Fruit fly (Drosophila melanogaster) whole organism, embryonic: ENCODE data around the gene Klp61F.

Experiments used
- Adf1 ChIP-seq: fragments of 200-800 bp; sonication (Bioruptor generic); IDR thresholded peaks from 2 replicates; pipeline ENCODE4 v1.3.6; 2022; ENCODE audit warnings: missing biosample characterization, missing genetic modification characterization
- C15 ChIP-seq: fragments of 200-800 bp; sonication (Bioruptor generic); IDR thresholded peaks from 3 replicates; pipeline ENCODE4 v1.3.6; 2022; ENCODE audit warnings: missing biosample characterization, missing genetic modification characterization
- CG10565 ChIP-seq: fragments of 200-800 bp; sonication (Bioruptor generic); optimal IDR thresholded peaks from 3 replicates; lab custom pipeline; 2016; ENCODE audit warnings: missing biosample characterization, mild to moderate bottlenecking, missing genetic modification characterization
- CG1233 ChIP-seq: fragments of 200-800 bp; sonication (Bioruptor generic); optimal IDR thresholded peaks from 4 replicates; lab custom pipeline; 2018; ENCODE audit warnings: missing biosample characterization, mild to moderate bottlenecking, missing genetic modification characterization
- CG13424 ChIP-seq: fragments of 200-800 bp; sonication (Bioruptor generic); optimal IDR thresholded peaks from 2 replicates; lab custom pipeline; 2019; ENCODE audit warnings: missing biosample characterization, mild to moderate bottlenecking, missing genetic modification characterization, moderate library complexity
- CG13624 ChIP-seq: fragments of 200-800 bp; sonication (Bioruptor generic); optimal IDR thresholded peaks from 2 replicates; lab custom pipeline; 2016; ENCODE audit warnings: missing biosample characterization, missing genetic modification characterization
- CG14050 ChIP-seq: fragments of 200-800 bp; sonication (Bioruptor generic); IDR thresholded peaks from 3 replicates; pipeline ENCODE4 v1.3.6; 2022; ENCODE audit warnings: missing biosample characterization, missing genetic modification characterization
- CG14441 ChIP-seq: fragments of 200-800 bp; sonication (Bioruptor generic); IDR thresholded peaks from 2 replicates; pipeline ENCODE4 v1.3.6; 2022; ENCODE audit warnings: missing biosample characterization, missing genetic modification characterization
- CG17912 ChIP-seq: fragments of 200-800 bp; sonication (Bioruptor generic); optimal IDR thresholded peaks from 2 replicates; lab custom pipeline; 2018; ENCODE audit warnings: missing biosample characterization, mild to moderate bottlenecking, missing genetic modification characterization
- CG18599 ChIP-seq: fragments of 200-800 bp; sonication (Bioruptor generic); optimal IDR thresholded peaks from 3 replicates; lab custom pipeline; 2017; ENCODE audit warnings: missing biosample characterization, missing genetic modification characterization, mild to moderate bottlenecking, moderate library complexity, missing genetic modification reagents
- CG18619 ChIP-seq: fragments of 200-800 bp; sonication (Bioruptor generic); optimal IDR thresholded peaks from 3 replicates; lab custom pipeline; 2017; ENCODE audit warnings: missing biosample characterization, mild to moderate bottlenecking, missing genetic modification characterization
- CG2129 ChIP-seq: fragments of 200-800 bp; sonication (Bioruptor generic); IDR thresholded peaks from 2 replicates; pipeline ENCODE4 v1.3.6; 2022; ENCODE audit warnings: missing biosample characterization, missing genetic modification characterization; ENCODE audit not compliant: partially characterized antibody
- CG31365 ChIP-seq: fragments of 200-800 bp; sonication (Bioruptor generic); optimal IDR thresholded peaks from 2 replicates; lab custom pipeline; 2018; ENCODE audit warnings: missing biosample characterization, mild to moderate bottlenecking, missing genetic modification characterization
- CG31441 ChIP-seq: fragments of 200-800 bp; sonication (Bioruptor generic); IDR thresholded peaks from 2 replicates; pipeline ENCODE4 v1.3.6; 2022; ENCODE audit warnings: missing biosample characterization, missing genetic modification characterization
- CG32767 ChIP-seq: fragments of 200-800 bp; sonication (Bioruptor generic); IDR thresholded peaks from 2 replicates; pipeline ENCODE4 v1.3.6; 2022; ENCODE audit warnings: missing biosample characterization, missing genetic modification characterization
- CG3281 ChIP-seq: fragments of 200-800 bp; sonication (Bioruptor generic); optimal IDR thresholded peaks from 3 replicates; lab custom pipeline; 2017; ENCODE audit warnings: missing biosample characterization, mild to moderate bottlenecking, missing genetic modification characterization
- CG6689 ChIP-seq: fragments of 200-800 bp; sonication (Bioruptor generic); IDR thresholded peaks from 2 replicates; pipeline ENCODE4 v1.3.6; 2022; ENCODE audit warnings: missing biosample characterization, missing genetic modification characterization
- CG6791 ChIP-seq: fragments of 200-800 bp; sonication (Bioruptor generic); IDR thresholded peaks from 3 replicates; pipeline ENCODE4 v1.3.6; 2022; ENCODE audit warnings: missing biosample characterization, missing genetic modification characterization; ENCODE audit not compliant: partially characterized antibody
- CG8478 ChIP-seq: fragments of >200 bp; optimal IDR thresholded peaks from 2 replicates; lab custom pipeline; 2018
- CG9437 ChIP-seq: fragments of 200-800 bp; sonication (Bioruptor generic); optimal IDR thresholded peaks from 2 replicates; lab custom pipeline; 2018; ENCODE audit warnings: missing biosample characterization, mild to moderate bottlenecking, missing genetic modification characterization
- CkIIα-i1 ChIP-seq: fragments of 200-800 bp; sonication (Bioruptor generic); IDR thresholded peaks from 2 replicates; pipeline ENCODE4 v1.3.6; 2022; ENCODE audit warnings: missing biosample characterization, missing genetic modification characterization
- CrebB ChIP-seq: fragments of 200-800 bp; sonication (Bioruptor generic); optimal IDR thresholded peaks from 3 replicates; lab custom pipeline; 2018; ENCODE audit warnings: missing biosample characterization, mild to moderate bottlenecking, missing genetic modification characterization
- Deaf1 ChIP-seq: fragments of 200-800 bp; optimal IDR thresholded peaks from 3 replicates; lab custom pipeline; 2019; ENCODE audit warnings: missing biosample characterization, mild to moderate bottlenecking, missing genetic modification characterization, moderate library complexity
- Doc3 ChIP-seq: fragments of 200-800 bp; sonication (Bioruptor generic); IDR thresholded peaks from 3 replicates; pipeline ENCODE4 v1.3.6; 2022; ENCODE audit warnings: missing biosample characterization, missing genetic modification characterization; ENCODE audit not compliant: partially characterized antibody
- Dref ChIP-seq: fragments of 200-800 bp; sonication (Bioruptor generic); IDR thresholded peaks from 2 replicates; pipeline ENCODE4 v1.3.6; 2022; ENCODE audit warnings: missing biosample characterization, missing genetic modification characterization
- HLH4C ChIP-seq: fragments of 200-800 bp; sonication (Bioruptor generic); IDR thresholded peaks from 3 replicates; pipeline ENCODE4 v1.3.6; 2022; ENCODE audit warnings: missing biosample characterization, missing genetic modification characterization; ENCODE audit not compliant: partially characterized antibody
- Hand ChIP-seq: fragments of 200-800 bp; sonication (Bioruptor generic); optimal IDR thresholded peaks from 2 replicates; lab custom pipeline; 2017; ENCODE audit warnings: mild to moderate bottlenecking, missing biosample characterization, missing genetic modification reagents, missing genetic modification characterization
- Hsf ChIP-seq: fragments of 200-800 bp; sonication (Bioruptor generic); optimal IDR thresholded peaks from 3 replicates; lab custom pipeline; 2016; ENCODE audit warnings: missing biosample characterization, missing genetic modification characterization
- Lhr ChIP-seq: fragments of 200-800 bp; sonication (Bioruptor generic); optimal IDR thresholded peaks from 3 replicates; lab custom pipeline; 2017; ENCODE audit warnings: mild to moderate bottlenecking, missing biosample characterization, missing genetic modification reagents, missing genetic modification characterization
- Lpt ChIP-seq: fragments of >200 bp; optimal IDR thresholded peaks from 2 replicates; lab custom pipeline; 2018; ENCODE audit warnings: missing biosample characterization, missing genetic modification characterization
- Max ChIP-seq: fragments of 200-800 bp; sonication (Bioruptor generic); optimal IDR thresholded peaks from 2 replicates; lab custom pipeline; 2016; ENCODE audit warnings: missing biosample characterization, mild to moderate bottlenecking, missing genetic modification characterization
- Med ChIP-seq: fragments of 200-800 bp; sonication (Bioruptor generic); peaks from one replicate; lab custom pipeline; 2016; ENCODE audit warnings: missing biosample characterization, missing genetic modification characterization, mild to moderate bottlenecking, inconsistent platforms, moderate library complexity
- NK7.1 ChIP-seq: fragments of 200-800 bp; sonication (Bioruptor generic); optimal IDR thresholded peaks from 3 replicates; lab custom pipeline; 2016; ENCODE audit warnings: missing biosample characterization, missing genetic modification characterization
- Ravus ChIP-seq: fragments of 200-800 bp; sonication (Bioruptor generic); IDR thresholded peaks from 2 replicates; pipeline ENCODE4 v1.3.6; 2022; ENCODE audit warnings: missing biosample characterization, missing genetic modification characterization
- Ssrp ChIP-seq: fragments of 200-800 bp; sonication (Bioruptor generic); optimal IDR thresholded peaks from 2 replicates; lab custom pipeline; 2018; ENCODE audit warnings: missing biosample characterization, mild to moderate bottlenecking, missing genetic modification characterization, moderate library complexity
- ac ChIP-seq: fragments of 200-800 bp; sonication (Bioruptor generic); optimal IDR thresholded peaks from 3 replicates; lab custom pipeline; 2017; ENCODE audit warnings: missing biosample characterization, mild to moderate bottlenecking, missing genetic modification characterization
- ato ChIP-seq: fragments of 200-800 bp; sonication (Bioruptor generic); IDR thresholded peaks from 2 replicates; pipeline ENCODE4 v1.3.6; 2022; ENCODE audit warnings: missing biosample characterization, missing genetic modification characterization; ENCODE audit not compliant: partially characterized antibody
- bbx ChIP-seq: fragments of 200-800 bp; sonication (Bioruptor generic); IDR thresholded peaks from 2 replicates; pipeline ENCODE4 v1.3.6; 2022; ENCODE audit warnings: missing biosample characterization, missing genetic modification characterization; ENCODE audit not compliant: partially characterized antibody
- cas ChIP-seq: fragments of 200-800 bp; sonication (Bioruptor generic); IDR thresholded peaks from 2 replicates; pipeline ENCODE4 v1.3.6; 2022; ENCODE audit warnings: missing biosample characterization, missing genetic modification characterization
- gcm ChIP-seq: fragments of 200-800 bp; sonication (Bioruptor generic); optimal IDR thresholded peaks from 2 replicates; lab custom pipeline; 2019; ENCODE audit warnings: missing biosample characterization, mild to moderate bottlenecking, missing genetic modification characterization, moderate library complexity
- org-1 ChIP-seq: fragments of 200-800 bp; sonication (Bioruptor generic); optimal IDR thresholded peaks from 2 replicates; lab custom pipeline; 2017; ENCODE audit warnings: missing biosample characterization, missing genetic modification characterization
- prd ChIP-seq, 3 experiments: fragments of >200 bp in 2 of 3; fragments of 200-800 bp in 1 of 3; sonication (Bioruptor generic) in 1 of 3; optimal IDR thresholded peaks in 2 of 3; IDR thresholded peaks in 1 of 3; 2 replicates in 2 of 3; 3 replicates in 1 of 3; pipeline versions ENCODE4 v1.3.6 to Lab custom; 2017 to 2022; ENCODE audit warnings: missing biosample characterization in 1 of 3, missing genetic modification characterization in 1 of 3
- run ChIP-seq: fragments of 200-800 bp; sonication (Bioruptor generic); optimal IDR thresholded peaks from 3 replicates; lab custom pipeline; 2018; ENCODE audit warnings: missing biosample characterization, mild to moderate bottlenecking, missing genetic modification characterization
- salm ChIP-seq: fragments of 200-800 bp; sonication (Bioruptor generic); optimal IDR thresholded peaks from 2 replicates; lab custom pipeline; 2018; ENCODE audit warnings: missing biosample characterization, mild to moderate bottlenecking, missing genetic modification characterization
- sens-2 ChIP-seq: fragments of 200-800 bp; sonication (Bioruptor generic); IDR thresholded peaks from 2 replicates; pipeline ENCODE4 v1.3.6; 2022; ENCODE audit warnings: missing biosample characterization, missing genetic modification characterization
- sob ChIP-seq: fragments of 200-800 bp; sonication (Bioruptor generic); IDR thresholded peaks from 2 replicates; pipeline ENCODE4 v1.3.6; 2022; ENCODE audit warnings: missing biosample characterization, missing genetic modification characterization
- ssp ChIP-seq: fragments of 200-800 bp; sonication (Bioruptor generic); IDR thresholded peaks from 2 replicates; pipeline ENCODE4 v1.3.6; 2022; ENCODE audit warnings: missing biosample characterization, missing genetic modification characterization
- trem ChIP-seq: fragments of 200-800 bp; optimal IDR thresholded peaks from 3 replicates; lab custom pipeline; 2019; ENCODE audit warnings: missing biosample characterization, mild to moderate bottlenecking, missing genetic modification characterization, moderate library complexity
- yki ChIP-seq: fragments of >200 bp; optimal IDR thresholded peaks from 3 replicates; lab custom pipeline; 2018

The Klp61F gene

dm6 chr3L:1247627-1248295 lies 2.1 kb upstream of the Klp61F start, which contains the start of the genes Psf1 and Sac1 (continued):
- TF ChIP-seq CG13624 (peak; percentile 73), Dref (GFP tag; lab: Robert Waterston, UW) (peak; percentile 57), CG31441 (GFP tag; lab: Robert Waterston, UW) (no peak; the same call in 1 of the 2 replicates), CG18599 (GFP tag; lab: Kevin White, UChicago) (no peak), Max (peak; percentile 60), CG6689 (GFP tag; lab: Robert Waterston, UW) (peak; percentile 41; the same call in 1 of the 2 replicates), salm (tag; lab: Kevin White, UChicago) (no peak), prd (optimal IDR thresholded peaks at IDR 0.05; lab: Kevin White, UChicago) (no peak), prd (GFP tag; IDR thresholded peaks at IDR 0.05; lab: Robert Waterston, UW) (peak; percentile 71), CG10565 (GFP tag; lab: Kevin White, UChicago) (no peak), ssp (peak; percentile 91), org-1 (GFP tag; lab: Kevin White, UChicago) (no peak), Hand (no peak), CG17912 (GFP tag; lab: Kevin White, UChicago) (no peak), Ravus (GFP tag; lab: Robert Waterston, UW) (no peak), CG1233 (GFP tag; lab: Kevin White, UChicago) (no peak), gcm (GFP tag; lab: Kevin White, UChicago) (no peak), ac (GFP tag; lab: Kevin White, UChicago) (no peak), CG14050 (GFP tag; lab: Robert Waterston, UW) (no peak), CG31365 (tag; lab: Kevin White, UChicago) (no peak), CG13424 (tag; lab: Kevin White, UChicago) (peak; percentile 57), CG3281 (GFP tag; lab: Kevin White, UChicago) (no peak), trem (tag; lab: Kevin White, UChicago) (peak; percentile 73), Med (peak; percentile 88), CG32767 (no peak), C15 (GFP tag; lab: Robert Waterston, UW) (no peak), yki (lab: Kevin White, UChicago) (no peak), CG8478 (no peak), Deaf1 (no peak), ato (peak; percentile 46; the same call in 1 of the 2 replicates), sens-2 (no peak), Lpt (GFP tag; lab: Kevin White, UChicago) (no peak), CkIIα-i1 (GFP tag; lab: Robert Waterston, UW) (no peak), CrebB (no peak), CG6791 (peak; percentile 76), CG9437 (GFP tag; lab: Kevin White, UChicago) (peak; percentile 50), sob (no peak; the same call in 1 of the 2 replicates), CG2129 (GFP tag; lab: Robert Waterston, UW) (peak; percentile 80), Ssrp (tag; lab: Kevin White, UChicago) (peak; percentile 13), run (tag; lab: Kevin White, UChicago) (no peak), bbx (peak; percentile 68), Hsf (GFP tag; lab: Kevin White, UChicago) (peak; percentile 57), CG14441 (GFP tag; lab: Robert Waterston, UW) (peak; percentile 13; the same call in 1 of the 2 replicates), NK7.1 (GFP tag; lab: Kevin White, UChicago) (no peak), CG18619 (GFP tag; lab: Kevin White, UChicago) (no peak), Lhr (GFP tag; lab: Kevin White, UChicago) (peak; percentile 71), Adf1 (GFP tag; lab: Robert Waterston, UW) (no peak; the same call in 1 of the 2 replicates), Doc3 (peak; percentile 91), HLH4C (GFP tag; lab: Robert Waterston, UW) (peak; percentile 72), cas (GFP tag; lab: Robert Waterston, UW) (0 out of 2 replicates have a peak, but pooled peaks have one; percentile 32)
